Worm (Caenorhabditis elegans) whole organism, L2 larva: Measurements from ENCODE around the gene nmad-1.

ENCODE experiments used
- ceh-16 ChIP-seq: fragments of 150-350 bp; optimal IDR thresholded peaks from 2 replicates; lab custom pipeline; 2014; ENCODE audit warnings: missing biosample characterization, missing genetic modification characterization
- lin-11 ChIP-seq: fragments of 150-350 bp; sonication (generic microtip); optimal IDR thresholded peaks from 2 replicates; lab custom pipeline; 2014; ENCODE audit warnings: missing biosample characterization, missing genetic modification characterization, inconsistent platforms, mixed read lengths
- lin-13 ChIP-seq: fragments of 150-350 bp; optimal IDR thresholded peaks from 2 replicates; lab custom pipeline; 2014; ENCODE audit warnings: missing biosample characterization, missing genetic modification reagents, missing genetic modification characterization
- lsy-2 ChIP-seq, 2 experiments: fragments of 150-350 bp in 1 of 2; sonication (generic microtip) in 1 of 2; optimal IDR thresholded peaks; 2 replicates each; lab custom pipeline; 2014 to 2017; ENCODE audit warnings: missing biosample characterization in 2 of 2, missing genetic modification characterization in 2 of 2
- mdl-1 ChIP-seq, 2 experiments: fragments of 150-350 bp in 1 of 2; sonication (generic microtip) in 1 of 2; optimal IDR thresholded peaks; 2 replicates each; lab custom pipeline; 2017; ENCODE audit warnings: missing biosample characterization in 2 of 2, missing genetic modification characterization in 2 of 2
- nhr-23 ChIP-seq: fragments of 150-350 bp; optimal IDR thresholded peaks from 2 replicates; lab custom pipeline; 2014; ENCODE audit warnings: missing biosample characterization, missing genetic modification reagents, missing genetic modification characterization
- nhr-237 ChIP-seq: fragments of 150-350 bp; optimal IDR thresholded peaks from 2 replicates; lab custom pipeline; 2014; ENCODE audit warnings: missing biosample characterization, missing genetic modification characterization
- nhr-6 ChIP-seq: fragments of 150-350 bp; optimal IDR thresholded peaks from 2 replicates; lab custom pipeline; 2014; ENCODE audit warnings: missing biosample characterization, missing genetic modification characterization
- unc-39 ChIP-seq: fragments of 150-350 bp; optimal IDR thresholded peaks from 2 replicates; lab custom pipeline; 2014; ENCODE audit warnings: missing biosample characterization, missing genetic modification characterization

- TF ChIP-seq nhr-23, result no peak
- TF ChIP-seq nhr-237 (tag; lab: Kevin White, UChicago), result no peak
- TF ChIP-seq lin-13 (GFP tag; lab: Kevin White, UChicago), result no peak
- TF ChIP-seq nhr-6 (tag; lab: Kevin White, UChicago), result no peak
- no peak for TF ChIP-seq ceh-16
- no peak for TF ChIP-seq mdl-1 (tag; optimal IDR thresholded peaks at IDR 0.05; lab: Kevin White, UChicago)
- TF ChIP-seq lsy-2 (tag; optimal IDR thresholded peaks at IDR 0.05; lab: Kevin White, UChicago), result no peak
- no peak for TF ChIP-seq lin-11 (tag; lab: Kevin White, UChicago)
- no peak for TF ChIP-seq unc-39 (tag; lab: Kevin White, UChicago)
These were observed 8.0 kb downstream of the nmad-1 start, which contains the start of gene F09F7.5 for ce11 chrIII:5546730-5547129.
